Worm (Caenorhabditis elegans) whole organism, L1 larva: ENCODE data around the gene F49C12.6.

Experiments used
- C04F5.9 ChIP-seq: sonication (generic microtip); optimal IDR thresholded peaks from 2 replicates; lab custom pipeline; 2016; ENCODE audit warnings: missing genetic modification characterization, missing compliant biosample characterization
- F16B12.6 ChIP-seq: fragments of 150-350 bp; optimal IDR thresholded peaks from 2 replicates; lab custom pipeline; 2014; ENCODE audit warnings: missing biosample characterization, missing genetic modification characterization
- aly-2 ChIP-seq: fragments of 150-350 bp; optimal IDR thresholded peaks from 2 replicates; lab custom pipeline; 2014; ENCODE audit warnings: missing biosample characterization, missing genetic modification characterization
- ama-1 ChIP-seq: fragments of 150-350 bp; optimal IDR thresholded peaks from 2 replicates; lab custom pipeline; 2014
- blmp-1 ChIP-seq: fragments of 150-350 bp; optimal IDR thresholded peaks from 2 replicates; lab custom pipeline; 2014; ENCODE audit warnings: missing biosample characterization, missing genetic modification characterization
- ceh-8 ChIP-seq: fragments of 200-800 bp; sonication (Bioruptor generic); optimal IDR thresholded peaks from 2 replicates; lab custom pipeline; 2018; ENCODE audit warnings: mild to moderate bottlenecking, missing genetic modification characterization, moderate library complexity, missing compliant biosample characterization
- ceh-82 ChIP-seq, 3 experiments: fragments of 150-350 bp in 1 of 3; sonication (generic microtip) in 2 of 3; optimal IDR thresholded peaks; 2 replicates each; lab custom pipeline; 2014 to 2017; ENCODE audit warnings: missing biosample characterization in 3 of 3, missing genetic modification characterization in 3 of 3
- dpl-1 ChIP-seq, 3 experiments: fragments of 150-350 bp in 2 of 3; sonication (generic microtip) in 1 of 3; optimal IDR thresholded peaks; 2 replicates each; lab custom pipeline; 2014 to 2017; ENCODE audit warnings: missing biosample characterization in 3 of 3, missing genetic modification characterization in 3 of 3, missing genetic modification reagents in 3 of 3
- efl-1 ChIP-seq, 4 experiments: fragments of 150-350 bp; optimal IDR thresholded peaks in 3 of 4; peaks in 1 of 4; 1 replicate in 1 of 4; 2 replicates in 3 of 4; lab custom pipeline; 2014; ENCODE audit warnings: missing biosample characterization in 2 of 4, missing genetic modification characterization in 2 of 4, missing genetic modification reagents in 2 of 4
- egl-13 ChIP-seq: sonication (generic microtip); optimal IDR thresholded peaks from 2 replicates; lab custom pipeline; 2016; ENCODE audit warnings: missing genotype, missing genetic modification reagents, missing genetic modification characterization, missing compliant biosample characterization
- elt-3 ChIP-seq, 6 experiments: fragments of 150-350 bp in 1 of 6; sonication (generic microtip); optimal IDR thresholded peaks; 2 replicates each; lab custom pipeline; 2017 to 2018; ENCODE audit warnings: missing biosample characterization in 6 of 6, missing genetic modification characterization in 6 of 6, inconsistent platforms in 1 of 6
- hpl-2 ChIP-seq: fragments of 150-350 bp; optimal IDR thresholded peaks from 2 replicates; lab custom pipeline; 2014; ENCODE audit warnings: missing biosample characterization, missing genetic modification reagents, missing genetic modification characterization
- irx-1 ChIP-seq: sonication (generic microtip); optimal IDR thresholded peaks from 2 replicates; lab custom pipeline; 2016; ENCODE audit warnings: missing genetic modification characterization, missing compliant biosample characterization
- isw-1 ChIP-seq: fragments of 200-800 bp; sonication (Bioruptor generic); IDR thresholded peaks from 2 replicates; pipeline ENCODE4 v1.3.6; 2022; ENCODE audit warnings: missing genetic modification characterization, missing compliant biosample characterization
- lin-14 ChIP-seq: fragments of 200-800 bp; sonication (Bioruptor generic); optimal IDR thresholded peaks from 2 replicates; lab custom pipeline; 2018; ENCODE audit warnings: mild to moderate bottlenecking, missing genetic modification characterization, moderate library complexity, missing compliant biosample characterization
- lin-15B ChIP-seq: fragments of 150-350 bp; sonication (generic microtip); optimal IDR thresholded peaks from 3 replicates; lab custom pipeline; 2014; ENCODE audit warnings: missing biosample characterization, missing genetic modification characterization
- lin-35 ChIP-seq, 2 experiments: fragments of 150-350 bp; optimal IDR thresholded peaks; 2 replicates each; lab custom pipeline; 2014; ENCODE audit warnings: missing biosample characterization in 2 of 2, missing genetic modification characterization in 2 of 2, missing genetic modification reagents in 2 of 2
- lir-3 ChIP-seq: sonication (generic microtip); optimal IDR thresholded peaks from 2 replicates; lab custom pipeline; 2016; ENCODE audit warnings: mild to moderate bottlenecking, missing genetic modification characterization, moderate library complexity, missing compliant biosample characterization; ENCODE audit not compliant: poor library complexity
- lsy-2 ChIP-seq, 2 experiments: fragments of 150-350 bp; optimal IDR thresholded peaks; 2 replicates each; lab custom pipeline; 2014; ENCODE audit warnings: missing biosample characterization in 2 of 2, missing genetic modification characterization in 2 of 2
- mab-9 ChIP-seq: fragments of 200-800 bp; sonication (Bioruptor generic); IDR thresholded peaks from 2 replicates; pipeline ENCODE4 v1.3.6; 2022; ENCODE audit warnings: missing genetic modification reagents, missing genetic modification characterization, missing compliant biosample characterization
- mef-2 ChIP-seq: fragments of 150-350 bp; optimal IDR thresholded peaks from 2 replicates; lab custom pipeline; 2014; ENCODE audit warnings: missing biosample characterization, missing genetic modification characterization
- mep-1 ChIP-seq: fragments of 150-350 bp; optimal IDR thresholded peaks from 2 replicates; lab custom pipeline; 2014; ENCODE audit warnings: missing biosample characterization, missing genetic modification characterization
- nhr-19 ChIP-seq: fragments of 200-800 bp; sonication (Bioruptor generic); conservative IDR thresholded peaks from 2 replicates; pipeline ENCODE4 v1.3.6; 2022; ENCODE audit warnings: missing genetic modification characterization, missing compliant biosample characterization
- nhr-20 ChIP-seq: sonication (generic microtip); optimal IDR thresholded peaks from 2 replicates; lab custom pipeline; 2016; ENCODE audit warnings: mild to moderate bottlenecking, missing genetic modification characterization, missing compliant biosample characterization
- nhr-237 ChIP-seq: fragments of 150-350 bp; optimal IDR thresholded peaks from 2 replicates; lab custom pipeline; 2014; ENCODE audit warnings: missing biosample characterization, missing genetic modification characterization
- nhr-47 ChIP-seq: sonication (generic microtip); optimal IDR thresholded peaks from 2 replicates; lab custom pipeline; 2016; ENCODE audit warnings: mild to moderate bottlenecking, missing genetic modification characterization, moderate library complexity, missing compliant biosample characterization
- nhr-71 ChIP-seq: sonication (generic microtip); optimal IDR thresholded peaks from 2 replicates; lab custom pipeline; 2016; ENCODE audit warnings: mild to moderate bottlenecking, missing genetic modification characterization, moderate library complexity, missing compliant biosample characterization
- nhr-76 ChIP-seq: sonication (generic microtip); optimal IDR thresholded peaks from 2 replicates; lab custom pipeline; 2017; ENCODE audit warnings: missing biosample characterization, missing genetic modification characterization
- nhr-90 ChIP-seq: sonication (generic microtip); optimal IDR thresholded peaks from 2 replicates; lab custom pipeline; 2016; ENCODE audit warnings: mild to moderate bottlenecking, missing genetic modification characterization, missing compliant biosample characterization; ENCODE audit not compliant: poor library complexity
- skn-1 ChIP-seq: fragments of 150-350 bp; optimal IDR thresholded peaks from 2 replicates; lab custom pipeline; 2014; ENCODE audit warnings: missing biosample characterization, missing genetic modification characterization
- snu-23 ChIP-seq: sonication (generic microtip); optimal IDR thresholded peaks from 2 replicates; lab custom pipeline; 2016; ENCODE audit warnings: missing genetic modification characterization, missing compliant biosample characterization
- sox-4 ChIP-seq: sonication (generic microtip); optimal IDR thresholded peaks from 2 replicates; lab custom pipeline; 2016; ENCODE audit warnings: missing genetic modification characterization, missing compliant biosample characterization
- sptf-1 ChIP-seq: fragments of 150-350 bp; optimal IDR thresholded peaks from 2 replicates; lab custom pipeline; 2014; ENCODE audit warnings: missing biosample characterization, missing genetic modification characterization
- sup-37 ChIP-seq: fragments of 200-800 bp; sonication (Bioruptor generic); optimal IDR thresholded peaks from 2 replicates; lab custom pipeline; 2018; ENCODE audit warnings: mild to moderate bottlenecking, missing genetic modification characterization, missing compliant biosample characterization
- swsn-7 ChIP-seq: sonication (generic microtip); optimal IDR thresholded peaks from 2 replicates; lab custom pipeline; 2016; ENCODE audit warnings: missing genetic modification characterization, missing compliant biosample characterization
- tbx-2 ChIP-seq: sonication (generic microtip); optimal IDR thresholded peaks from 2 replicates; lab custom pipeline; 2016; ENCODE audit warnings: missing genetic modification characterization, missing compliant biosample characterization
- unc-98 ChIP-seq: fragments of 200-800 bp; sonication (Bioruptor generic); IDR thresholded peaks from 2 replicates; pipeline ENCODE4 v1.3.6; 2022; ENCODE audit warnings: missing genetic modification characterization, missing compliant biosample characterization
- xbp-1 ChIP-seq: sonication (generic microtip); optimal IDR thresholded peaks from 2 replicates; lab custom pipeline; 2016; ENCODE audit warnings: missing genetic modification characterization, missing compliant biosample characterization

The F49C12.6 gene

ce11 chrIV:9261687-9262086, 47.2 kb downstream of the F49C12.6 start, which contains the start of gene col-120:
TSS of gene col-120 (minus strand) at chrIV:9261787.
- TF ChIP-seq nhr-76 (tag; lab: Kevin White, UChicago) (no peak), isw-1 (GFP tag; lab: Robert Waterston, UW) (no peak), swsn-7 (tag; lab: Kevin White, UChicago) (no peak), nhr-71 (tag; lab: Kevin White, UChicago) (no peak), F16B12.6 (no peak), hpl-2 (no peak), nhr-19 (GFP tag; lab: Robert Waterston, UW) (no peak), mab-9 (GFP tag; lab: Robert Waterston, UW) (no peak), xbp-1 (no peak), lin-14 (no peak)

- TF ChIP-seq ceh-8 (GFP tag; lab: Kevin White, UChicago) (no peak), efl-1 (optimal IDR thresholded peaks at IDR 0.05; lab: Kevin White, UChicago) (no peak), efl-1 (GFP tag; optimal IDR thresholded peaks at IDR 0.05 in 1 of 2; lab: Kevin White, UChicago) (peak in 1 of 2 experiments; percentile 70), lin-15B (tag; lab: Kevin White, UChicago) (no peak)
Observed at ce11 chrIV:9260826-9261225, 48.0 kb downstream of the F49C12.6 start.

- TF ChIP-seq irx-1 (tag; lab: Kevin White, UChicago), result no peak
- no peak for TF ChIP-seq nhr-237 (tag; lab: Kevin White, UChicago)
- TF ChIP-seq efl-1 (optimal IDR thresholded peaks at IDR 0.05; lab: Kevin White, UChicago), result peak; percentile 47 to 62
- TF ChIP-seq efl-1 (GFP tag; optimal IDR thresholded peaks at IDR 0.05 in 1 of 2; lab: Kevin White, UChicago), result peak; percentile 54 to 90
- peak; percentile 18 for TF ChIP-seq nhr-90 (tag; lab: Kevin White, UChicago)
- peak; percentile 60 for TF ChIP-seq snu-23 (GFP tag; lab: Kevin White, UChicago)
- no peak for TF ChIP-seq sptf-1 (tag; lab: Kevin White, UChicago)
- TF ChIP-seq sox-4, result no peak
- TF ChIP-seq mep-1, result peak; percentile 61
- peak; percentile 60 to 71 for TF ChIP-seq lsy-2 (tag; optimal IDR thresholded peaks at IDR 0.05; lab: Kevin White, UChicago)
- TF ChIP-seq blmp-1, result peak; percentile 38
- TF ChIP-seq dpl-1 (GFP tag; optimal IDR thresholded peaks at IDR 0.05; lab: Kevin White, UChicago), result peak in 2 of 3 experiments; percentile 26 to 59
- peak; percentile 37 for TF ChIP-seq nhr-47 (tag; lab: Kevin White, UChicago)
- peak; percentile 43 to 56 for TF ChIP-seq lin-35 (GFP tag; optimal IDR thresholded peaks at IDR 0.05; lab: Kevin White, UChicago)
- TF ChIP-seq sup-37 (GFP tag; lab: Kevin White, UChicago), result no peak
- peak; percentile 38 for TF ChIP-seq nhr-20 (tag; lab: Kevin White, UChicago)
- peak in 1 of 3 experiments; percentile 7 for TF ChIP-seq ceh-82 (tag; optimal IDR thresholded peaks at IDR 0.05; lab: Kevin White, UChicago)
- no peak for TF ChIP-seq mef-2 (tag; lab: Kevin White, UChicago)
- peak; percentile 21; the same call in 1 of the 2 replicates for TF ChIP-seq nhr-19 (GFP tag; lab: Robert Waterston, UW)
- peak; percentile 48 for TF ChIP-seq skn-1
- TF ChIP-seq C04F5.9 (tag; lab: Kevin White, UChicago), result no peak
- peak; percentile 63 for TF ChIP-seq nhr-71 (tag; lab: Kevin White, UChicago)
- TF ChIP-seq ceh-8 (GFP tag; lab: Kevin White, UChicago), result no peak
- peak; percentile 56 for TF ChIP-seq xbp-1
- TF ChIP-seq swsn-7 (tag; lab: Kevin White, UChicago), result peak; percentile 43
- TF ChIP-seq aly-2, result peak; percentile 31
- peak; percentile 36 for TF ChIP-seq tbx-2
- no peak for TF ChIP-seq lir-3
Observed at ce11 chrIV:9260334-9260733, 48.5 kb downstream of the F49C12.6 start.

- TF ChIP-seq nhr-71 (tag; lab: Kevin White, UChicago) (no peak), ama-1 (lab: Kevin White, UChicago) (no peak), elt-3 (tag; optimal IDR thresholded peaks at IDR 0.05; lab: Kevin White, UChicago) (no peak), nhr-47 (tag; lab: Kevin White, UChicago) (no peak), lin-15B (tag; lab: Kevin White, UChicago) (no peak), nhr-237 (tag; lab: Kevin White, UChicago) (no peak), xbp-1 (no peak), lin-35 (GFP tag; optimal IDR thresholded peaks at IDR 0.05; lab: Kevin White, UChicago) (peak in 1 of 2 experiments; percentile 2), lsy-2 (tag; optimal IDR thresholded peaks at IDR 0.05; lab: Kevin White, UChicago) (no peak), unc-98 (GFP tag; lab: Robert Waterston, UW) (no peak), skn-1 (peak; percentile 60), egl-13 (tag; lab: Kevin White, UChicago) (no peak)
Observed at ce11 chrIV:9259687-9260086, 49.2 kb downstream of the F49C12.6 start, which contains the start of gene Y11D7A.10. TSS of gene Y11D7A.10 (minus strand) at chrIV:9259768.
